Fruit fly (Drosophila melanogaster) whole organism: ENCODE measurements around the gene Acp95EF.

Source experiments
- CG8478 ChIP-seq: fragments of >200 bp; optimal IDR thresholded peaks from 2 replicates; lab custom pipeline; 2018; ENCODE audit warnings: inconsistent platforms
- Dll ChIP-seq: fragments of >200 bp; optimal IDR thresholded peaks from 2 replicates; lab custom pipeline; 2017
- EcR ChIP-seq, 2 experiments: fragments of >200 bp; optimal IDR thresholded peaks; 2 replicates each; lab custom pipeline; 2017; ENCODE audit warnings: missing biosample characterization in 2 of 2, missing genetic modification characterization in 2 of 2, missing genetic modification reagents in 2 of 2
- pan ChIP-seq: fragments of >200 bp; optimal IDR thresholded peaks from 2 replicates; lab custom pipeline; 2017
- psq ChIP-seq: fragments of >200 bp; optimal IDR thresholded peaks from 2 replicates; lab custom pipeline; 2017
- usp ChIP-seq: fragments of >200 bp; optimal IDR thresholded peaks from 2 replicates; lab custom pipeline; 2017; ENCODE audit warnings: missing biosample characterization, missing genetic modification characterization, mixed read lengths

Gene Acp95EF

dm6 chr3R:24216017-24216416, 12.8 kb upstream of the Acp95EF start:
- TF ChIP-seq usp (GFP tag; lab: Kevin White, UChicago): no peak
- no peak for TF ChIP-seq Dll (lab: Kevin White, UChicago)
- TF ChIP-seq pan (lab: Kevin White, UChicago): no peak
- no peak for TF ChIP-seq psq (lab: Kevin White, UChicago)
- TF ChIP-seq EcR (GFP tag; optimal IDR thresholded peaks at IDR 0.05; lab: Kevin White, UChicago): no peak
- TF ChIP-seq CG8478 (lab: Kevin White, UChicago): no peak

- TF ChIP-seq psq (lab: Kevin White, UChicago) (no peak), EcR (GFP tag; optimal IDR thresholded peaks at IDR 0.05; lab: Kevin White, UChicago) (no peak), Dll (lab: Kevin White, UChicago) (peak; percentile 74), pan (lab: Kevin White, UChicago) (no peak), CG8478 (lab: Kevin White, UChicago) (no peak), usp (GFP tag; lab: Kevin White, UChicago) (no peak)
Measured at dm6 chr3R:24218565-24218964, 10.2 kb upstream of the Acp95EF start, which contains the start of gene CG17786. TSS of gene CG17786 (minus strand) at chr3R:24218718.

dm6 chr3R:24219093-24219492, 9.7 kb upstream of the Acp95EF start:
- no peak for TF ChIP-seq pan (lab: Kevin White, UChicago)
- TF ChIP-seq CG8478 (lab: Kevin White, UChicago): no peak
- TF ChIP-seq psq (lab: Kevin White, UChicago): no peak
- no peak for TF ChIP-seq Dll (lab: Kevin White, UChicago)
- TF ChIP-seq usp (GFP tag; lab: Kevin White, UChicago): no peak
- no peak for TF ChIP-seq EcR (GFP tag; optimal IDR thresholded peaks at IDR 0.05; lab: Kevin White, UChicago)

- TF ChIP-seq psq (lab: Kevin White, UChicago): no peak
- TF ChIP-seq usp (GFP tag; lab: Kevin White, UChicago): no peak
- TF ChIP-seq CG8478 (lab: Kevin White, UChicago): no peak
- no peak for TF ChIP-seq pan (lab: Kevin White, UChicago)
- no peak for TF ChIP-seq EcR (GFP tag; optimal IDR thresholded peaks at IDR 0.05; lab: Kevin White, UChicago)
- TF ChIP-seq Dll (lab: Kevin White, UChicago): no peak
Measured at dm6 chr3R:24220845-24221244, 7.9 kb upstream of the Acp95EF start, which contains the start of gene cav. TSS of gene cav (plus strand) at chr3R:24221103.

- no peak for TF ChIP-seq psq (lab: Kevin White, UChicago)
- no peak for TF ChIP-seq Dll (lab: Kevin White, UChicago)
- no peak for TF ChIP-seq usp (GFP tag; lab: Kevin White, UChicago)
- no peak for TF ChIP-seq CG8478 (lab: Kevin White, UChicago)
- TF ChIP-seq pan (lab: Kevin White, UChicago): peak; percentile 34
- no peak for TF ChIP-seq EcR (GFP tag; optimal IDR thresholded peaks at IDR 0.05; lab: Kevin White, UChicago)
Measured at dm6 chr3R:24221334-24222302, 7.2 kb upstream of the Acp95EF start, which contains the start of gene twin. TSS of gene twin (minus strand) at chr3R:24221965.

- TF ChIP-seq pan (lab: Kevin White, UChicago) (no peak), EcR (GFP tag; optimal IDR thresholded peaks at IDR 0.05; lab: Kevin White, UChicago) (no peak), CG8478 (lab: Kevin White, UChicago) (no peak), psq (lab: Kevin White, UChicago) (no peak), usp (GFP tag; lab: Kevin White, UChicago) (no peak), Dll (lab: Kevin White, UChicago) (no peak)
Measured at dm6 chr3R:24226744-24227143, 2.0 kb upstream of the Acp95EF start, which contains the start of the genes Spps and CG13609. TSS of gene Spps (minus strand) at chr3R:24226934. TSS of gene CG13609 (plus strand) at chr3R:24227023.

- no peak for TF ChIP-seq Dll (lab: Kevin White, UChicago)
- no peak for TF ChIP-seq CG8478 (lab: Kevin White, UChicago)
- no peak for TF ChIP-seq psq (lab: Kevin White, UChicago)
- TF ChIP-seq pan (lab: Kevin White, UChicago): no peak
- TF ChIP-seq usp (GFP tag; lab: Kevin White, UChicago): no peak
- no peak for TF ChIP-seq EcR (GFP tag; optimal IDR thresholded peaks at IDR 0.05; lab: Kevin White, UChicago)
Measured at dm6 chr3R:24229870-24230422, 1.2 kb downstream of the Acp95EF start, which contains the start of gene Spase22-23. TSS of gene Spase22-23 (minus strand) at chr3R:24230035.

- TF ChIP-seq EcR (GFP tag; optimal IDR thresholded peaks at IDR 0.05; lab: Kevin White, UChicago) (no peak), CG8478 (lab: Kevin White, UChicago) (peak; percentile 59)
Measured at dm6 chr3R:24230423-24231205, 1.8 kb downstream of the Acp95EF start, which contains the start of gene mask. TSS of gene mask (plus strand) at chr3R:24230562.

- TF ChIP-seq psq (lab: Kevin White, UChicago): no peak
- TF ChIP-seq EcR (GFP tag; optimal IDR thresholded peaks at IDR 0.05; lab: Kevin White, UChicago): no peak
- TF ChIP-seq pan (lab: Kevin White, UChicago): no peak
- no peak for TF ChIP-seq CG8478 (lab: Kevin White, UChicago)
- no peak for TF ChIP-seq Dll (lab: Kevin White, UChicago)
- no peak for TF ChIP-seq usp (GFP tag; lab: Kevin White, UChicago)
Measured at dm6 chr3R:24231206-24231502, 2.4 kb downstream of the Acp95EF start.

- no peak for TF ChIP-seq psq (lab: Kevin White, UChicago)
- no peak for TF ChIP-seq Dll (lab: Kevin White, UChicago)
- no peak for TF ChIP-seq pan (lab: Kevin White, UChicago)
- no peak for TF ChIP-seq CG8478 (lab: Kevin White, UChicago)
- TF ChIP-seq usp (GFP tag; lab: Kevin White, UChicago): no peak
- TF ChIP-seq EcR (GFP tag; optimal IDR thresholded peaks at IDR 0.05; lab: Kevin White, UChicago): no peak
Measured at dm6 chr3R:24231914-24232313, 3.1 kb downstream of the Acp95EF start.
